Fruit fly (Drosophila melanogaster): Measurements from ENCODE around the gene wnd.

Gene wnd

DNA sequence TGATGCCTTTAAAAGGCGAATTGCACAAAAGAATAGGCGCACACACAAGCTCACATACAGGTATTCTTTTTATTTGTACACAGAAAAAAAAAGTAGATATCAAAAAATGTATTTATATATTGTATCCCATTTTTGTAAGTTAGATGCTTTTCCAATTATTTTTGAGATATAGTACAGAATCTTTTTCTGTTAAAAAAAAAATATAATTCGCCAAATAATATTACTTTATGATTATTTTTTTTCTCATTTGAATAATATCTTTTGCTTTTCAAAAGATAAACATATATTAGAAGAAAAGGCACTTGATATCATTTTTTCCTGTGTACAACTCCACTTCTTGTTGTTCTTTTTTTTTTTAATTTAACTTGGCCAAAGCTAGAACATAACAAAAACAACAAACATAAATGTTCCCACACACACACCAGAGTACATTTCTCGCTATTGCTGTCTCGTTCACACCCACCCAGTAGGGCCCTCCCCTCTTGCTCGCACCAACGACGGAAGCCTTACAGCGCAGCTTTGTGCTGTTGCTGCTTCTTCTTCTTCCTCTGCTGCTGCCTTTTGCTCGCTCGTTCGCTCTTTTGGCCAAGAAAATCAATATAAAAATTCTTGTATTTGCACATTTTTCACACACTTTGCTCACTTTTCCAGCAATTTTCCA is 665 bp downstream of the wnd start (continued):
- TF ChIP-seq vnd (GFP tag; IDR thresholded peaks at IDR 0.05; ENCODE audit: partially characterized antibody) (no peak), CG17359 (tag; optimal IDR thresholded peaks at IDR 0.05) (peak; percentile 80), Side (GFP tag; optimal IDR thresholded peaks at IDR 0.05) (no peak), CG14965 (GFP tag; optimal IDR thresholded peaks at IDR 0.05; ENCODE audit: borderline replicate concordance) (no peak), dmrt99B (tag; optimal IDR thresholded peaks at IDR 0.05) (peak; percentile 87), CG12104 (GFP tag; optimal IDR thresholded peaks at IDR 0.05) (peak; percentile 61), crol (GFP tag; IDR thresholded peaks at IDR 0.05) (peak; percentile 63), Lim3 (GFP tag; IDR thresholded peaks at IDR 0.05) (no peak), MTF-1 (GFP tag; optimal IDR thresholded peaks at IDR 0.05; ENCODE audit: borderline replicate concordance) (no peak), CG10147 (GFP tag; optimal IDR thresholded peaks at IDR 0.05) (peak; percentile 83), Hey (tag; optimal IDR thresholded peaks at IDR 0.05) (no peak), usp (GFP tag; optimal IDR thresholded peaks at IDR 0.05) (no peak), tgo (GFP tag; IDR thresholded peaks at IDR 0.05) (peak; percentile 86), br (optimal IDR thresholded peaks at IDR 0.05) (no peak), peb (GFP tag; IDR thresholded peaks at IDR 0.05) (peak; percentile 35; the same call in 1 of the 2 replicates), Max (GFP tag; optimal IDR thresholded peaks at IDR 0.05) (peak; percentile 1), dmrt11E (tag; optimal IDR thresholded peaks at IDR 0.05) (peak; percentile 67), CG32772 (GFP tag; IDR thresholded peaks at IDR 0.05) (peak; percentile 73), Ada2b (GFP tag; IDR thresholded peaks at IDR 0.05) (0 out of 2 replicates have a peak, but pooled peaks have one; percentile 48), CG12659 (GFP tag; optimal IDR thresholded peaks at IDR 0.05) (peak; percentile 31), Sox100B (GFP tag; optimal IDR thresholded peaks at IDR 0.05) (peak; percentile 83), slp2 (GFP tag; optimal IDR thresholded peaks at IDR 0.05) (no peak), sug (tag; optimal IDR thresholded peaks at IDR 0.05) (no peak), CG12391 (tag; optimal IDR thresholded peaks at IDR 0.05) (peak; percentile 82), CG3163 (GFP tag; optimal IDR thresholded peaks at IDR 0.05) (no peak), Rx (GFP tag; IDR thresholded peaks at IDR 0.05) (no peak), emc (GFP tag; optimal IDR thresholded peaks at IDR 0.05) (no peak), Camta (GFP tag; optimal IDR thresholded peaks at IDR 0.05) (peak; percentile 38), pb (GFP tag; optimal IDR thresholded peaks at IDR 0.05) (no peak), CG8765 (GFP tag; IDR thresholded peaks at IDR 0.05) (no peak), eyg (GFP tag; optimal IDR thresholded peaks at IDR 0.05) (no peak), CG14710 (tag; optimal IDR thresholded peaks at IDR 0.05) (peak; percentile 90), CG11504 (tag; optimal IDR thresholded peaks at IDR 0.05) (peak; percentile 90), CG12299 (tag; optimal IDR thresholded peaks at IDR 0.05) (peak; percentile 76), Dip2 (GFP tag; IDR thresholded peaks at IDR 0.05) (no peak), Drgx (GFP tag; IDR thresholded peaks at IDR 0.05) (peak; percentile 79; the same call in 1 of the 2 replicates), pan (optimal IDR thresholded peaks at IDR 0.05) (no peak), pan (GFP tag; optimal IDR thresholded peaks at IDR 0.05 in 1 of 2, IDR thresholded peaks at IDR 0.05 in 1 of 2) (peak in 1 of 2 experiments; percentile 73), CG7357 (GFP tag; IDR thresholded peaks at IDR 0.05) (peak; percentile 75; the same call in 2 of the 3 replicates), CG8281 (tag; optimal IDR thresholded peaks at IDR 0.05) (peak; percentile 59), aop (GFP tag; IDR thresholded peaks at IDR 0.05) (no peak), Aef1 (GFP tag; IDR thresholded peaks at IDR 0.05) (peak; percentile 74), abd-A (tag; optimal IDR thresholded peaks at IDR 0.05) (no peak), sc (optimal IDR thresholded peaks at IDR 0.05) (no peak), sc (GFP tag; optimal IDR thresholded peaks at IDR 0.05) (no peak), caup (GFP tag; optimal IDR thresholded peaks at IDR 0.05; ENCODE audit: severe bottlenecking) (peak; percentile 36), hth (optimal IDR thresholded peaks at IDR 0.05) (no peak), CG32767 (GFP tag; IDR thresholded peaks at IDR 0.05) (peak; percentile 26; the same call in 1 of the 2 replicates), prd (optimal IDR thresholded peaks at IDR 0.05) (no peak), prd (GFP tag; IDR thresholded peaks at IDR 0.05) (peak; percentile 79), gt (GFP tag; IDR thresholded peaks at IDR 0.05) (no peak), dimm (GFP tag; IDR thresholded peaks at IDR 0.05) (no peak)

All from whole organism, embryonic.